Worm (Caenorhabditis elegans) whole organism, late embryonic: Measurements from ENCODE around the gene F35G2.1.

Experiments used
- elt-2 ChIP-seq: sonication (generic microtip); optimal IDR thresholded peaks from 2 replicates; lab custom pipeline; 2016; ENCODE audit warnings: missing genetic modification reagents, missing genetic modification characterization, missing compliant biosample characterization
- fkh-10 ChIP-seq: fragments of 150-350 bp; optimal IDR thresholded peaks from 2 replicates; lab custom pipeline; 2014; ENCODE audit warnings: missing biosample characterization, missing genetic modification reagents, missing genetic modification characterization
- lim-6 ChIP-seq: sonication (generic microtip); optimal IDR thresholded peaks from 2 replicates; lab custom pipeline; 2016; ENCODE audit warnings: missing genetic modification characterization, missing compliant biosample characterization
- nfya-1 ChIP-seq: sonication (generic microtip); optimal IDR thresholded peaks from 2 replicates; lab custom pipeline; 2017; ENCODE audit warnings: missing genetic modification characterization, mild to moderate bottlenecking, missing compliant biosample characterization, antibody characterized with exemption, moderate library complexity
- nhr-11 ChIP-seq: fragments of 150-350 bp; optimal IDR thresholded peaks from 2 replicates; lab custom pipeline; 2014; ENCODE audit warnings: missing biosample characterization, missing genetic modification characterization
- pag-3 ChIP-seq: sonication (generic microtip); optimal IDR thresholded peaks from 2 replicates; lab custom pipeline; 2016; ENCODE audit warnings: missing compliant biosample characterization, missing genetic modification characterization, borderline replicate concordance
- pha-4 ChIP-seq: fragments of 150-350 bp; optimal IDR thresholded peaks from 2 replicates; lab custom pipeline; 2018; ENCODE audit warnings: missing biosample characterization, missing genetic modification reagents, missing genetic modification characterization
- tbx-2 ChIP-seq: sonication (generic microtip); optimal IDR thresholded peaks from 2 replicates; lab custom pipeline; 2016; ENCODE audit warnings: missing genetic modification characterization, missing compliant biosample characterization
- unc-55 ChIP-seq: sonication (generic microtip); optimal IDR thresholded peaks from 2 replicates; lab custom pipeline; 2017; ENCODE audit warnings: missing biosample characterization, missing genetic modification reagents, missing genetic modification characterization

DNA sequence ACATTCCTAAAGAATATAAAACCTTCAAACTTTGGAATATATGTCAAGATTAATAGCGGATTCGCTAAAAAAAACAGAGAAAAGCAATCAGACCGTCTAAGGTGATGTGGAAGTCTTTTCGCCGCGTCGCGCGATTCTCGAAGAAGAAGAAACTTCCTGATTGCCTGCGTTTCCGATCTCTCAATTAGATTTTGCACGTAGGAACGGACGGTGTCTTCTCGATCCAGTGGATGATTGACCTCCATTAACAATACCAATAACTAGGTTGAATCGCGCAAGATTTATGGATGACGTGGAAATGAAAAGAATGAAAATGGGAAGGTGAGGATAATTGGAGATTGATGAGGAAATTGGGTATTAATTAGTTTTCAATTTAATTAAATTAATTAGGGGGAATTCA lies 14.1 kb downstream of the F35G2.1 start:
- no peak for TF ChIP-seq pha-4
- no peak for TF ChIP-seq tbx-2 (tag; lab: Kevin White, UChicago)
- no peak for TF ChIP-seq unc-55 (GFP tag; lab: Kevin White, UChicago)
- TF ChIP-seq fkh-10 (GFP tag; lab: Kevin White, UChicago), result no peak
- TF ChIP-seq nfya-1, result no peak
- no peak for TF ChIP-seq elt-2 (tag; lab: Kevin White, UChicago)
- no peak for TF ChIP-seq pag-3 (tag; lab: Kevin White, UChicago)
- no peak for TF ChIP-seq lim-6
- TF ChIP-seq nhr-11 (tag; lab: Kevin White, UChicago), result no peak
